Fruit fly (Drosophila melanogaster) whole organism, prepupa: ENCODE data around the gene ppk18.

Experiments used
- Blimp-1 ChIP-seq: fragments of 200-800 bp; sonication (Bioruptor generic); optimal IDR thresholded peaks from 3 replicates; lab custom pipeline; 2017; ENCODE audit warnings: missing biosample characterization, missing genetic modification characterization, mild to moderate bottlenecking, moderate library complexity, missing genetic modification reagents
- CG10631 ChIP-seq: fragments of 200-800 bp; sonication (Bioruptor generic); optimal IDR thresholded peaks from 2 replicates; lab custom pipeline; 2016; ENCODE audit warnings: missing biosample characterization, missing genetic modification characterization
- CG10669 ChIP-seq: fragments of 200-800 bp; sonication (Bioruptor generic); optimal IDR thresholded peaks from 3 replicates; lab custom pipeline; 2018; ENCODE audit warnings: missing biosample characterization, mild to moderate bottlenecking, missing genetic modification characterization, moderate library complexity
- CG11294 ChIP-seq: fragments of 200-800 bp; sonication (Bioruptor generic); IDR thresholded peaks from 2 replicates; pipeline ENCODE4 v1.3.6; 2022; ENCODE audit warnings: missing biosample characterization, missing genetic modification characterization
- CG11762 ChIP-seq: fragments of 200-800 bp; sonication (Bioruptor generic); optimal IDR thresholded peaks from 3 replicates; lab custom pipeline; 2016; ENCODE audit warnings: missing biosample characterization, missing genetic modification characterization; ENCODE audit not compliant: insufficient read depth
- CG11902 ChIP-seq: fragments of 200-800 bp; sonication (Bioruptor generic); optimal IDR thresholded peaks from 3 replicates; lab custom pipeline; 2016; ENCODE audit warnings: missing biosample characterization, missing genetic modification characterization
- CG15336 ChIP-seq: fragments of 200-800 bp; sonication (Bioruptor generic); IDR thresholded peaks from 2 replicates; pipeline ENCODE4 v1.3.6; 2022; ENCODE audit warnings: missing biosample characterization, missing genetic modification characterization
- CG1621 ChIP-seq: fragments of 200-800 bp; sonication (Bioruptor generic); optimal IDR thresholded peaks from 3 replicates; lab custom pipeline; 2018; ENCODE audit warnings: missing biosample characterization, mild to moderate bottlenecking, missing genetic modification characterization
- CG16779 ChIP-seq: fragments of 200-800 bp; sonication (Bioruptor generic); optimal IDR thresholded peaks from 3 replicates; lab custom pipeline; 2017; ENCODE audit warnings: missing biosample characterization, mild to moderate bottlenecking, missing genetic modification characterization
- CG3032 ChIP-seq: fragments of 200-800 bp; optimal IDR thresholded peaks from 2 replicates; lab custom pipeline; 2019; ENCODE audit warnings: missing biosample characterization, mild to moderate bottlenecking, missing genetic modification characterization, moderate library complexity
- CG32006 ChIP-seq: fragments of 200-800 bp; sonication (Bioruptor generic); optimal IDR thresholded peaks from 3 replicates; lab custom pipeline; 2017; ENCODE audit warnings: missing biosample characterization, mild to moderate bottlenecking, missing genetic modification characterization
- CG3919 ChIP-seq: fragments of 200-800 bp; sonication (Bioruptor generic); optimal IDR thresholded peaks from 3 replicates; lab custom pipeline; 2016; ENCODE audit warnings: missing biosample characterization, missing genetic modification characterization
- CG4318 ChIP-seq: fragments of 200-800 bp; sonication (Bioruptor generic); optimal IDR thresholded peaks from 3 replicates; lab custom pipeline; 2017; ENCODE audit warnings: missing biosample characterization, mild to moderate bottlenecking, missing genetic modification characterization
- CG6163 ChIP-seq: fragments of 200-800 bp; sonication (Bioruptor generic); IDR thresholded peaks from 3 replicates; pipeline ENCODE4 v1.3.6; 2022; ENCODE audit warnings: missing biosample characterization, missing genetic modification characterization
- CG6276 ChIP-seq: fragments of 200-800 bp; sonication (Bioruptor generic); optimal IDR thresholded peaks from 2 replicates; lab custom pipeline; 2017; ENCODE audit warnings: missing biosample characterization, mild to moderate bottlenecking, missing genetic modification characterization
- CG7368 ChIP-seq: fragments of 200-800 bp; sonication (Bioruptor generic); optimal IDR thresholded peaks from 3 replicates; lab custom pipeline; 2016; ENCODE audit warnings: missing biosample characterization, missing genetic modification characterization
- CG8119 ChIP-seq: fragments of 200-800 bp; sonication (Bioruptor generic); IDR thresholded peaks from 3 replicates; pipeline ENCODE4 v1.3.6; 2022; ENCODE audit warnings: missing biosample characterization, missing genetic modification characterization
- CG8319 ChIP-seq: fragments of 200-800 bp; sonication (Bioruptor generic); optimal IDR thresholded peaks from 3 replicates; lab custom pipeline; 2016; ENCODE audit warnings: missing biosample characterization, missing genetic modification characterization
- CG8632 ChIP-seq: fragments of 200-800 bp; sonication (Bioruptor generic); optimal IDR thresholded peaks from 3 replicates; lab custom pipeline; 2016; ENCODE audit warnings: missing biosample characterization, missing genetic modification characterization
- Eip78C ChIP-seq: fragments of 200-800 bp; sonication (Bioruptor generic); peaks from one replicate; lab custom pipeline; 2016; ENCODE audit warnings: missing biosample characterization, missing genetic modification characterization
- Eip93F ChIP-seq: fragments of 200-800 bp; sonication (Bioruptor generic); optimal IDR thresholded peaks from 2 replicates; lab custom pipeline; 2016; ENCODE audit warnings: missing biosample characterization, mild to moderate bottlenecking, missing genetic modification characterization
- Ets21C ChIP-seq: fragments of 200-800 bp; sonication (Bioruptor generic); optimal IDR thresholded peaks from 3 replicates; lab custom pipeline; 2016; ENCODE audit warnings: missing biosample characterization, missing genetic modification characterization
- Gug ChIP-seq: fragments of 200-800 bp; sonication (Bioruptor generic); IDR thresholded peaks from 2 replicates; pipeline ENCODE4 v1.3.6; 2022; ENCODE audit warnings: missing biosample characterization, missing genetic modification characterization
- Hr38 ChIP-seq: sonication (Bioruptor generic); optimal IDR thresholded peaks from 2 replicates; lab custom pipeline; 2016; ENCODE audit warnings: missing biosample characterization, missing genetic modification characterization
- Hr39 ChIP-seq: fragments of 200-800 bp; sonication (Bioruptor generic); optimal IDR thresholded peaks from 2 replicates; lab custom pipeline; 2016; ENCODE audit warnings: missing biosample characterization, missing genetic modification characterization
- Lpt ChIP-seq: fragments of 200-800 bp; sonication (Bioruptor generic); optimal IDR thresholded peaks from 3 replicates; lab custom pipeline; 2016; ENCODE audit warnings: missing biosample characterization, missing genetic modification characterization
- OdsH ChIP-seq: fragments of 200-800 bp; sonication (Bioruptor generic); optimal IDR thresholded peaks from 3 replicates; lab custom pipeline; 2016; ENCODE audit warnings: missing biosample characterization, missing genetic modification characterization
- Sox102F ChIP-seq: fragments of 200-800 bp; sonication (Bioruptor generic); optimal IDR thresholded peaks from 2 replicates; lab custom pipeline; 2016; ENCODE audit warnings: missing biosample characterization, mild to moderate bottlenecking, missing genetic modification characterization
- Sox14 ChIP-seq: fragments of 200-800 bp; sonication (Bioruptor generic); optimal IDR thresholded peaks from 3 replicates; lab custom pipeline; 2016; ENCODE audit warnings: missing biosample characterization, missing genetic modification characterization
- Sox15 ChIP-seq: fragments of 200-800 bp; sonication (Bioruptor generic); optimal IDR thresholded peaks from 3 replicates; lab custom pipeline; 2016; ENCODE audit warnings: missing biosample characterization, missing genetic modification characterization
- achi ChIP-seq: fragments of 200-800 bp; sonication (Bioruptor generic); optimal IDR thresholded peaks from 3 replicates; lab custom pipeline; 2016; ENCODE audit warnings: missing biosample characterization, missing genetic modification characterization
- acj6 ChIP-seq: fragments of 200-800 bp; sonication (Bioruptor generic); optimal IDR thresholded peaks from 3 replicates; lab custom pipeline; 2016; ENCODE audit warnings: missing biosample characterization, missing genetic modification characterization
- cyc ChIP-seq: fragments of 200-800 bp; sonication (Bioruptor generic); optimal IDR thresholded peaks from 3 replicates; lab custom pipeline; 2016; ENCODE audit warnings: missing biosample characterization, missing genetic modification characterization
- dac ChIP-seq: fragments of 200-800 bp; sonication (Bioruptor generic); optimal IDR thresholded peaks from 2 replicates; lab custom pipeline; 2017; ENCODE audit warnings: missing biosample characterization, mild to moderate bottlenecking, missing genetic modification characterization
- dsx ChIP-seq: fragments of 200-800 bp; optimal IDR thresholded peaks from 3 replicates; lab custom pipeline; 2019; ENCODE audit warnings: missing biosample characterization, mild to moderate bottlenecking, missing genetic modification characterization, moderate library complexity; ENCODE audit not compliant: poor library complexity, severe bottlenecking
- eg ChIP-seq: fragments of 200-800 bp; sonication (Bioruptor generic); IDR thresholded peaks from 3 replicates; pipeline ENCODE4 v1.3.6; 2022; ENCODE audit warnings: missing biosample characterization, missing genetic modification characterization
- esn ChIP-seq: fragments of 200-800 bp; sonication (Bioruptor generic); optimal IDR thresholded peaks from 2 replicates; lab custom pipeline; 2016; ENCODE audit warnings: missing biosample characterization, mild to moderate bottlenecking, missing genetic modification characterization, moderate library complexity
- fd59A ChIP-seq: fragments of 200-800 bp; sonication (Bioruptor generic); optimal IDR thresholded peaks from 2 replicates; lab custom pipeline; 2017; ENCODE audit warnings: missing biosample characterization, mild to moderate bottlenecking, missing genetic modification characterization, missing genetic modification reagents
- fkh ChIP-seq: fragments of 200-800 bp; sonication (Bioruptor generic); optimal IDR thresholded peaks from 3 replicates; lab custom pipeline; 2017; ENCODE audit warnings: missing biosample characterization, mild to moderate bottlenecking, missing genetic modification characterization, moderate library complexity
- lz ChIP-seq: fragments of 200-800 bp; sonication (Bioruptor generic); optimal IDR thresholded peaks from 3 replicates; lab custom pipeline; 2016; ENCODE audit warnings: missing biosample characterization, missing genetic modification characterization
- net ChIP-seq: fragments of 200-800 bp; sonication (Bioruptor generic); optimal IDR thresholded peaks from 3 replicates; lab custom pipeline; 2016; ENCODE audit warnings: missing biosample characterization, missing genetic modification characterization
- salr ChIP-seq, 2 experiments: fragments of 200-800 bp; sonication (Bioruptor generic); optimal IDR thresholded peaks; 3 replicates each; lab custom pipeline; 2016 to 2018; ENCODE audit warnings: missing biosample characterization in 2 of 2, missing genetic modification characterization in 2 of 2, mild to moderate bottlenecking in 1 of 2
- ss ChIP-seq, 2 experiments: fragments of 200-800 bp; sonication (Bioruptor generic); optimal IDR thresholded peaks; 2 replicates in 1 of 2; 3 replicates in 1 of 2; lab custom pipeline; 2017 to 2018; ENCODE audit warnings: mild to moderate bottlenecking in 2 of 2, missing biosample characterization in 2 of 2, missing genetic modification characterization in 2 of 2, moderate library complexity in 1 of 2
- svp ChIP-seq: fragments of 200-800 bp; sonication (Bioruptor generic); peaks from one replicate; lab custom pipeline; 2016; ENCODE audit warnings: missing biosample characterization, missing genetic modification characterization
- vri ChIP-seq: fragments of 200-800 bp; sonication (Bioruptor generic); optimal IDR thresholded peaks from 3 replicates; lab custom pipeline; 2016; ENCODE audit warnings: missing biosample characterization, mild to moderate bottlenecking, missing genetic modification characterization

Gene ppk18

dm6 chr2L:9784468-9784867 lies 13.7 kb upstream of the ppk18 start:
- peak; percentile 52 for TF ChIP-seq Eip78C (GFP tag; lab: Kevin White, UChicago)
- peak; percentile 17 to 24 for TF ChIP-seq ss (GFP tag; optimal IDR thresholded peaks at IDR 0.05; lab: Kevin White, UChicago)
- TF ChIP-seq CG3032 (tag; lab: Kevin White, UChicago), result peak; percentile 3
- TF ChIP-seq CG8632 (GFP tag; lab: Kevin White, UChicago), result no peak

DNA sequence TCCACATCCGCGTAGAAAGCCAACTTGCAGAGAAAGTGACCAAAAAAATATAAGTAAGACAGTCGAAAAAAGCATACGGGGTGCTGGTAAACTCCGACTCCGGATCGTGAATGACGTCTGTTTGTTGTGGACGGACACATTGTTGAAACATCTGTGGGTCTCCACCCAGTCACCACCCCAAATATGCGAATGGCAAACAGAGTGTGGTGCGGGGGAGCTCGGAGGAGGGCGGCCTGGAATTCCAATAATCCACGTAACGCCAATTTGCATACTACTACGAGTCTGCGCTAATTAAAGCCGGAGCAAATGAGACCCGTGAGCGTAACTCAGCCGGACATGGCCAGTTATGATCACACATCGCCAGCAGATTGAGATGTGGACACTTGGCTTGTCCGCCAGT lies 12.3 kb upstream of the ppk18 start:
- peak; percentile 28 for TF ChIP-seq fkh (GFP tag; lab: Kevin White, UChicago)
- TF ChIP-seq dsx (GFP tag; lab: Kevin White, UChicago), result no peak
- TF ChIP-seq dac (GFP tag; lab: Kevin White, UChicago), result no peak
- peak; percentile 51 for TF ChIP-seq Eip78C (GFP tag; lab: Kevin White, UChicago)
- TF ChIP-seq Blimp-1 (GFP tag; lab: Kevin White, UChicago), result peak; percentile 21
- peak; percentile 35 for TF ChIP-seq vri
- no peak for TF ChIP-seq CG11902 (GFP tag; lab: Kevin White, UChicago)

- TF ChIP-seq dac (GFP tag; lab: Kevin White, UChicago) (no peak), esn (peak; percentile 57), CG32006 (peak; percentile 28), CG11762 (GFP tag; lab: Kevin White, UChicago) (no peak), achi (GFP tag; lab: Kevin White, UChicago) (no peak), CG7368 (peak; percentile 39), CG8632 (GFP tag; lab: Kevin White, UChicago) (peak; percentile 8), OdsH (GFP tag; lab: Kevin White, UChicago) (no peak), Ets21C (GFP tag; lab: Kevin White, UChicago) (no peak), cyc (GFP tag; lab: Kevin White, UChicago) (peak; percentile 22), Sox14 (GFP tag; lab: Kevin White, UChicago) (peak; percentile 60), lz (GFP tag; lab: Kevin White, UChicago) (no peak), acj6 (no peak), dsx (GFP tag; lab: Kevin White, UChicago) (peak; percentile 53), CG10631 (GFP tag; lab: Kevin White, UChicago) (no peak), CG15336 (GFP tag; lab: Robert Waterston, UW) (peak; percentile 65; the same call in 1 of the 2 replicates), CG11902 (GFP tag; lab: Kevin White, UChicago) (no peak), Sox102F (GFP tag; lab: Kevin White, UChicago) (peak; percentile 75), vri (peak; percentile 85), CG11294 (GFP tag; lab: Robert Waterston, UW) (no peak), Hr39 (no peak), Sox15 (GFP tag; lab: Kevin White, UChicago) (no peak), CG6163 (GFP tag; lab: Robert Waterston, UW) (peak; percentile 80; the same call in 2 of the 3 replicates), svp (GFP tag; lab: Kevin White, UChicago) (peak; percentile 81), fkh (GFP tag; lab: Kevin White, UChicago) (peak; percentile 54), CG1621 (tag; lab: Kevin White, UChicago) (peak; percentile 64), CG8119 (GFP tag; lab: Robert Waterston, UW) (peak; percentile 46; the same call in 2 of the 3 replicates), CG16779 (peak; percentile 76), CG3032 (tag; lab: Kevin White, UChicago) (no peak), Gug (GFP tag; lab: Robert Waterston, UW) (0 out of 2 replicates have a peak, but pooled peaks have one; percentile 42), Eip78C (GFP tag; lab: Kevin White, UChicago) (peak; percentile 72), Lpt (GFP tag; lab: Kevin White, UChicago) (peak; percentile 73), ss (GFP tag; optimal IDR thresholded peaks at IDR 0.05; lab: Kevin White, UChicago) (peak; percentile 74 to 76), CG3919 (GFP tag; lab: Kevin White, UChicago) (peak; percentile 54), CG10669 (GFP tag; lab: Kevin White, UChicago) (peak; percentile 25), salr (GFP tag; optimal IDR thresholded peaks at IDR 0.05; lab: Kevin White, UChicago) (no peak), Blimp-1 (GFP tag; lab: Kevin White, UChicago) (no peak), fd59A (GFP tag; lab: Kevin White, UChicago) (peak; percentile 2), CG8319 (GFP tag; lab: Kevin White, UChicago) (no peak), Hr38 (GFP tag; lab: Kevin White, UChicago) (no peak), net (GFP tag; lab: Kevin White, UChicago) (peak; percentile 82), eg (GFP tag; lab: Robert Waterston, UW) (peak; percentile 81; the same call in 2 of the 3 replicates), CG4318 (GFP tag; lab: Kevin White, UChicago) (no peak), CG6276 (GFP tag; lab: Kevin White, UChicago) (peak; percentile 53), Eip93F (GFP tag; lab: Kevin White, UChicago) (peak; percentile 62)
Measured at dm6 chr2L:9782176-9782581, 11.4 kb upstream of the ppk18 start, which contains the start of gene IP3K1. Gene IP3K1 (plus strand): TSS chr2L:9782384.
